Worm (Caenorhabditis elegans) whole organism, L3 larva: ENCODE results near the gene gst-13.
A peak's percentile ranks its signal among the peaks of the same experiment; 100 is the strongest.

Source experiments
- ZK546.5 ChIP-seq: sonication (generic microtip); optimal IDR thresholded peaks from 2 replicates; lab custom pipeline; 2017; ENCODE audit warnings: missing biosample characterization, missing genetic modification characterization
- ama-1 ChIP-seq: fragments of 150-350 bp; optimal IDR thresholded peaks from 2 replicates; lab custom pipeline; 2018
- ceh-28 ChIP-seq: fragments of 150-350 bp; optimal IDR thresholded peaks from 2 replicates; lab custom pipeline; 2014; ENCODE audit warnings: missing biosample characterization, missing genetic modification reagents, missing genetic modification characterization
- ceh-82 ChIP-seq: fragments of 150-350 bp; optimal IDR thresholded peaks from 2 replicates; lab custom pipeline; 2014; ENCODE audit warnings: missing biosample characterization, missing genetic modification characterization
- ceh-9 ChIP-seq: sonication (generic microtip); optimal IDR thresholded peaks from 2 replicates; lab custom pipeline; 2018; ENCODE audit warnings: missing biosample characterization, missing genetic modification characterization
- daf-12 ChIP-seq: fragments of 150-350 bp; optimal IDR thresholded peaks from 2 replicates; lab custom pipeline; 2014; ENCODE audit warnings: missing biosample characterization, missing genetic modification reagents, missing genetic modification characterization
- egl-5 ChIP-seq: fragments of 150-350 bp; optimal IDR thresholded peaks from 2 replicates; lab custom pipeline; 2017; ENCODE audit warnings: missing biosample characterization, missing genetic modification reagents, missing genetic modification characterization, inconsistent platforms
- elt-2 ChIP-seq: sonication (generic microtip); optimal IDR thresholded peaks from 2 replicates; lab custom pipeline; 2016; ENCODE audit warnings: missing genetic modification reagents, mild to moderate bottlenecking, missing genetic modification characterization, missing compliant biosample characterization
- elt-3 ChIP-seq, 3 experiments: fragments of 150-350 bp in 1 of 3; sonication (generic microtip) in 2 of 3; optimal IDR thresholded peaks; 2 replicates in 2 of 3; 4 replicates in 1 of 3; lab custom pipeline; 2014 to 2017; ENCODE audit warnings: missing biosample characterization in 3 of 3, missing genetic modification characterization in 3 of 3
- eor-1 ChIP-seq, 2 experiments: fragments of 150-350 bp; optimal IDR thresholded peaks; 2 replicates each; lab custom pipeline; 2014 to 2018; ENCODE audit warnings: missing biosample characterization in 2 of 2, missing genetic modification characterization in 2 of 2
- fkh-10 ChIP-seq: sonication (generic microtip); optimal IDR thresholded peaks from 2 replicates; lab custom pipeline; 2017; ENCODE audit warnings: missing biosample characterization, missing genetic modification reagents, missing genetic modification characterization
- lin-15B ChIP-seq: fragments of 150-350 bp; optimal IDR thresholded peaks from 2 replicates; lab custom pipeline; 2014; ENCODE audit warnings: missing biosample characterization, missing genetic modification characterization
- lin-39 ChIP-seq: fragments of 150-350 bp; optimal IDR thresholded peaks from 2 replicates; lab custom pipeline; 2018; ENCODE audit warnings: missing biosample characterization, missing genetic modification reagents, missing genetic modification characterization
- mdl-1 ChIP-seq: fragments of 150-350 bp; optimal IDR thresholded peaks from 2 replicates; lab custom pipeline; 2014; ENCODE audit warnings: missing biosample characterization, missing genetic modification characterization
- nhr-11 ChIP-seq: fragments of 150-350 bp; optimal IDR thresholded peaks from 2 replicates; lab custom pipeline; 2014; ENCODE audit warnings: missing biosample characterization, missing genetic modification characterization
- nhr-12 ChIP-seq: fragments of 150-350 bp; optimal IDR thresholded peaks from 2 replicates; lab custom pipeline; 2014; ENCODE audit warnings: missing biosample characterization, missing genetic modification characterization
- nhr-23 ChIP-seq: fragments of 150-350 bp; optimal IDR thresholded peaks from 2 replicates; lab custom pipeline; 2014; ENCODE audit warnings: missing biosample characterization, missing genetic modification reagents, missing genetic modification characterization
- nhr-28 ChIP-seq: fragments of 150-350 bp; optimal IDR thresholded peaks from 2 replicates; lab custom pipeline; 2014; ENCODE audit warnings: missing biosample characterization, missing genetic modification characterization
- nhr-43 ChIP-seq: sonication (generic microtip); optimal IDR thresholded peaks from 2 replicates; lab custom pipeline; 2016; ENCODE audit warnings: mild to moderate bottlenecking, missing genetic modification characterization, missing compliant biosample characterization; ENCODE audit not compliant: poor library complexity, severe bottlenecking
- nhr-67 ChIP-seq: fragments of 150-350 bp; optimal IDR thresholded peaks from 2 replicates; lab custom pipeline; 2014; ENCODE audit warnings: missing biosample characterization, missing genetic modification characterization
- nhr-77 ChIP-seq: fragments of 150-350 bp; optimal IDR thresholded peaks from 2 replicates; lab custom pipeline; 2014; ENCODE audit warnings: missing biosample characterization, missing genetic modification characterization
- pqm-1 ChIP-seq: fragments of 150-350 bp; optimal IDR thresholded peaks from 2 replicates; lab custom pipeline; 2017; ENCODE audit warnings: missing biosample characterization, missing genetic modification characterization, inconsistent platforms
- sea-2 ChIP-seq: fragments of 150-350 bp; sonication (generic microtip); optimal IDR thresholded peaks from 4 replicates; lab custom pipeline; 2014; ENCODE audit warnings: missing biosample characterization, missing genetic modification reagents, missing genetic modification characterization
- snpc-4 ChIP-seq: fragments of 150-350 bp; optimal IDR thresholded peaks from 2 replicates; lab custom pipeline; 2014; ENCODE audit warnings: missing biosample characterization, missing genetic modification characterization
- tbx-2 ChIP-seq: sonication (generic microtip); optimal IDR thresholded peaks from 2 replicates; lab custom pipeline; 2016; ENCODE audit warnings: mild to moderate bottlenecking, missing genetic modification characterization, missing compliant biosample characterization
- unc-39 ChIP-seq: sonication (generic microtip); optimal IDR thresholded peaks from 4 replicates; lab custom pipeline; 2017; ENCODE audit warnings: missing biosample characterization, missing genetic modification characterization
- zag-1 ChIP-seq: fragments of 150-350 bp; optimal IDR thresholded peaks from 2 replicates; lab custom pipeline; 2014; ENCODE audit warnings: missing biosample characterization, missing genetic modification characterization

gst-13 gene

DNA sequence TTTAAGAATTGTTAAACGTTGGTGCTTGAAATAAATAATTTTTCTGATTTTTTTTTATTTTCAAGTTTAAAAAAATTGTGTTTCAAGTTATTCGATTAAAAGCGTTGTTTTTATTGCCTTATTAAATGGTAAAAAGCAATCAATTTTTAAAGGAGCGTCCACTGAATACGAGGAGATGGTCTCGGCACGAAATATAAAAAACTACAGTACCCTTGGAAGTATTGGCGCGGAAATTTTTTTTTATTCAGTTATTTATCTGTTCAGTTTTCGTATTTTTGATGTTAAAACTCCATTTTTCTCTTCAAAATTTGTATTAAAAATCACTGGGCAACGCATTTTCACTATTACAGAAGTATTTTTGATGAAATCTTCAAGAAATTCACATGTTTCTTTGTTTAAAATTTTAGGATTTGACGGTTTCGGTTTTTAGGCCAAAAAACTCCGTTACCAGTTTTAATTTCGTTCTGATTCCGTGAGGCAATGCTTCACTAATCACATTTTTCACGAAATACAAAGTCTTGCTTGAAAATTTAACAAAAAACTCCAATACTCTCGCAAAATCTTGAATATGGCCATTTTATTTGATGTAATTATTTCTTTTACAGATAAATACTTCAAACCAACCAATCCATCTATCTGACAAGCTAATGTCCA lies 18.1 kb upstream of the gst-13 start, which contains the start of gene znfx-1:
Gene znfx-1, plus strand, starts transcription at position 604 of the 654 bp plus-strand sequence.
- no peak for TF ChIP-seq eor-1 (tag; optimal IDR thresholded peaks at IDR 0.05; lab: Kevin White, UChicago)
- TF ChIP-seq pqm-1 (tag; lab: Kevin White, UChicago) = no peak
- TF ChIP-seq mdl-1 (tag; lab: Kevin White, UChicago) = no peak
- TF ChIP-seq nhr-11 (tag; lab: Kevin White, UChicago) = no peak
- TF ChIP-seq nhr-77 (tag; lab: Kevin White, UChicago) = no peak

DNA sequence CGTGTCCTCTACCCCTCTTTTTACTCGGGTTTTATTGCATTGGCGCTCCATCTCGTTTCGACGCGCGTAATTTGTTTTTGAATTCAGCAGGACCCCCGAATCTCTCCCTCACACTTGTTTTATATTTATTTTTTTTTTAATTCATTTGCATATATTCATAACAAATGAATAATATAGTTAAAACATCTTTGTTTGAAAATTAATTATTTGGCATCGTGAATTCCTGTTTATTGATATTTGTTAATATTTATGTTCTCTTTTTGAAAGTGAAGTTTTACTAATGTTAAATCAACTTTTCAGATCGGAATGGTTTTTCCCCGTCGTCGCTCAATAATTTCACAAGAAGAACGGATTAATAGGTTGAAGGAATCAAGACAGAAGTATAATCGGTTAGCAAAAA lies 8.3 kb upstream of the gst-13 start, which contains the start of gene ZK1067.3:
Gene ZK1067.3, plus strand, starts transcription at position 301 of the 400 bp plus-strand sequence.
- no peak for TF ChIP-seq sea-2 (GFP tag; lab: Kevin White, UChicago)
- TF ChIP-seq nhr-11 (tag; lab: Kevin White, UChicago) = no peak
- TF ChIP-seq ceh-28 (tag; lab: Kevin White, UChicago) = no peak

- TF ChIP-seq egl-5 (tag; lab: Kevin White, UChicago) (no peak), ceh-28 (tag; lab: Kevin White, UChicago) (no peak), tbx-2 (no peak)
These were observed 4.1 kb upstream of the gst-13 start, which contains the start of gene abu-14 for ce11 chrII:9227134-9227533. abu-14 (minus strand) TSS chrII:9227214.

ce11 chrII:9232493-9232892 lies 1.2 kb downstream of the gst-13 start:
- TF ChIP-seq nhr-67 (tag; lab: Kevin White, UChicago) (no peak), ama-1 (lab: Kevin White, UChicago) (no peak), daf-12 (tag; lab: Kevin White, UChicago) (no peak), nhr-43 (tag; lab: Kevin White, UChicago) (peak; percentile 34), nhr-12 (tag; lab: Kevin White, UChicago) (no peak), fkh-10 (GFP tag; lab: Kevin White, UChicago) (no peak), nhr-23 (tag; lab: Kevin White, UChicago) (peak; percentile 16), snpc-4 (tag; lab: Kevin White, UChicago) (no peak), ceh-82 (tag; lab: Kevin White, UChicago) (no peak)

- TF ChIP-seq elt-3 (tag; optimal IDR thresholded peaks at IDR 0.05; lab: Kevin White, UChicago) (no peak), zag-1 (no peak), nhr-77 (tag; lab: Kevin White, UChicago) (no peak), ceh-9 (no peak), unc-39 (tag; lab: Kevin White, UChicago) (no peak), ZK546.5 (no peak), elt-2 (no peak), nhr-28 (tag; lab: Kevin White, UChicago) (no peak), lin-15B (tag; lab: Kevin White, UChicago) (no peak), lin-39 (no peak)
- TF ChIP-seq, all 47 proteins: peak for 0
These were observed 1.7 kb downstream of the gst-13 start, which contains the start of gene T26C5.2 for ce11 chrII:9232923-9233322. T26C5.2 (plus strand) TSS chrII:9233223.

DNA sequence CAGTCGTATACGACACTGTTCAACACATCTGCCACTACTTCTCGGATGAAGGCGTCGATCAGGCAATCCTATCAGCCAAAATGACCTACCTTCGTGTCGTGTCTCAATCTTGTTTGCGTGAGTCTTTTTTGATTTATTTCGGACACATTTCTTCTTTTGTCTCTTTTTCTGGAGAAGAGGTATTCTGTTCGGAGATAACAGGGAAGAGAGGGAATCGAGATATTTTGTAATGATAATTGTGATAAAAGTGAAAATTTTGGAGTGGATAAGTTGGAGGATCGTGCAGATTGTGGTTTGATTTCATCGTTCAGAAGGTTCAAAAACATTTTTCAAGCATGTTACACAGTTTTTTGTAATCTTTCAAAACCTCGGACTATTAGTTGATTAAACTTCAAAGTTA lies 2.6 kb downstream of the gst-13 start:
- TF ChIP-seq nhr-12 (tag; lab: Kevin White, UChicago) (no peak), nhr-43 (tag; lab: Kevin White, UChicago) (peak; percentile 51), lin-15B (tag; lab: Kevin White, UChicago) (no peak), daf-12 (tag; lab: Kevin White, UChicago) (no peak)

DNA sequence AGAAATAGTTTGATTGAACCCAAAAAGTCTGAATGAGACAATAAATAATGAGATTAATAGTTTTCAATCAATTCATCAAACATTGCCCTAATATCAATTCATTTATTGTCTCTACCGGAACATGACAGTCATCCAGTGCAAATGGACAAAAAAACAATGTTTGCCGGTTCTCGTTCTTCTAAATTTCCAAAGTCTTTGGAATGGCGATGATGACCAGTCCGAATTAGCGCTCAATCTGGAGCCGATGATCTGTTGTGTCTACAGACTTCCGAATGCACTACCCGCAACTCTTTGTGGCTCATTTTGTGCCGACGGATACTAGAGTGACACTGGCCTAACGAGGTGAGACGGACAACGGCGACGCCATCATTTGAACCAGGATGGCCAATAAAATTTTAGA lies 5.0 kb downstream of the gst-13 start, which contains the start of gene T26C5.3:
Gene T26C5.3, plus strand, starts transcription at position 301 of the 400 bp plus-strand sequence.
- TF ChIP-seq lin-39 (no peak), nhr-43 (tag; lab: Kevin White, UChicago) (peak; percentile 26)
